Fruit fly (Drosophila melanogaster) whole organism, embryonic: ENCODE data around the gene Gfat2.

Source experiments
- ATbp ChIP-seq: fragments of 200-800 bp; sonication (Bioruptor generic); optimal IDR thresholded peaks from 2 replicates; lab custom pipeline; 2017; ENCODE audit warnings: missing biosample characterization, mild to moderate bottlenecking, missing genetic modification characterization, missing genetic modification reagents
- CG10431 ChIP-seq: fragments of 200-800 bp; sonication (Bioruptor generic); optimal IDR thresholded peaks from 3 replicates; lab custom pipeline; 2018; ENCODE audit warnings: missing biosample characterization, mild to moderate bottlenecking, missing genetic modification characterization
- CG11560 ChIP-seq: fragments of 200-800 bp; sonication (Bioruptor generic); IDR thresholded peaks from 3 replicates; pipeline ENCODE4 v1.3.6; 2022; ENCODE audit warnings: missing biosample characterization, missing genetic modification characterization
- CG12299 ChIP-seq: fragments of 200-800 bp; sonication (Bioruptor generic); optimal IDR thresholded peaks from 2 replicates; lab custom pipeline; 2018; ENCODE audit warnings: missing biosample characterization, mild to moderate bottlenecking, missing genetic modification characterization
- CG12769 ChIP-seq: fragments of 200-800 bp; sonication (Bioruptor generic); optimal IDR thresholded peaks from 2 replicates; lab custom pipeline; 2019; ENCODE audit warnings: missing biosample characterization, mild to moderate bottlenecking, missing genetic modification characterization, moderate library complexity
- CG13123 ChIP-seq: fragments of 200-800 bp; sonication (Bioruptor generic); optimal IDR thresholded peaks from 2 replicates; lab custom pipeline; 2016; ENCODE audit warnings: missing biosample characterization, missing genetic modification characterization
- CG14710 ChIP-seq: fragments of 200-800 bp; sonication (Bioruptor generic); optimal IDR thresholded peaks from 3 replicates; lab custom pipeline; 2019; ENCODE audit warnings: missing biosample characterization, mild to moderate bottlenecking, missing genetic modification characterization, moderate library complexity
- CG15269 ChIP-seq: fragments of 200-800 bp; sonication (Bioruptor generic); optimal IDR thresholded peaks from 2 replicates; lab custom pipeline; 2018; ENCODE audit warnings: missing biosample characterization, mild to moderate bottlenecking, missing genetic modification characterization, moderate library complexity
- CG17829 ChIP-seq: fragments of 200-800 bp; optimal IDR thresholded peaks from 2 replicates; lab custom pipeline; 2019; ENCODE audit warnings: missing biosample characterization, mild to moderate bottlenecking, missing genetic modification characterization, moderate library complexity
- CG18599 ChIP-seq: fragments of 200-800 bp; sonication (Bioruptor generic); optimal IDR thresholded peaks from 3 replicates; lab custom pipeline; 2017; ENCODE audit warnings: missing biosample characterization, missing genetic modification characterization, mild to moderate bottlenecking, moderate library complexity, missing genetic modification reagents
- CG30020 ChIP-seq: fragments of 200-800 bp; optimal IDR thresholded peaks from 2 replicates; lab custom pipeline; 2019; ENCODE audit warnings: missing biosample characterization, mild to moderate bottlenecking, missing genetic modification characterization, moderate library complexity
- CG33557 ChIP-seq: fragments of 200-800 bp; sonication (Bioruptor generic); optimal IDR thresholded peaks from 2 replicates; lab custom pipeline; 2019; ENCODE audit warnings: missing biosample characterization, mild to moderate bottlenecking, missing genetic modification characterization, moderate library complexity
- CG3847 ChIP-seq: fragments of 200-800 bp; sonication (Bioruptor generic); IDR thresholded peaks from 2 replicates; pipeline ENCODE4 v1.3.6; 2022; ENCODE audit warnings: missing biosample characterization, missing genetic modification characterization
- CG4404 ChIP-seq: fragments of 200-800 bp; sonication (Bioruptor generic); IDR thresholded peaks from 2 replicates; pipeline ENCODE4 v1.3.6; 2022; ENCODE audit warnings: missing biosample characterization, missing genetic modification characterization
- CG7745 ChIP-seq: fragments of 200-800 bp; sonication (Bioruptor generic); optimal IDR thresholded peaks from 2 replicates; lab custom pipeline; 2018; ENCODE audit warnings: missing biosample characterization, mild to moderate bottlenecking, missing genetic modification characterization, moderate library complexity
- CG8944 ChIP-seq: fragments of 200-800 bp; sonication (Bioruptor generic); optimal IDR thresholded peaks from 3 replicates; lab custom pipeline; 2016; ENCODE audit warnings: missing biosample characterization, missing genetic modification characterization
- CG9437 ChIP-seq: fragments of 200-800 bp; sonication (Bioruptor generic); optimal IDR thresholded peaks from 2 replicates; lab custom pipeline; 2018; ENCODE audit warnings: missing biosample characterization, mild to moderate bottlenecking, missing genetic modification characterization
- D19B ChIP-seq: fragments of 200-800 bp; sonication (Bioruptor generic); optimal IDR thresholded peaks from 2 replicates; lab custom pipeline; 2017; ENCODE audit warnings: missing biosample characterization, mild to moderate bottlenecking, missing genetic modification characterization
- Drgx ChIP-seq: fragments of 200-800 bp; sonication (Bioruptor generic); IDR thresholded peaks from 2 replicates; pipeline ENCODE4 v1.3.6; 2022; ENCODE audit warnings: missing biosample characterization, missing genetic modification characterization
- Eip74EF ChIP-seq, 2 experiments: fragments of 200-800 bp in 1 of 2; fragments of >200 bp in 1 of 2; sonication (Bioruptor generic) in 1 of 2; optimal IDR thresholded peaks; 2 replicates each; lab custom pipeline; 2017 to 2019; ENCODE audit warnings: missing biosample characterization in 2 of 2, missing genetic modification characterization in 2 of 2, mild to moderate bottlenecking in 1 of 2, moderate library complexity in 1 of 2
- H2.0 ChIP-seq: fragments of 200-800 bp; sonication (Bioruptor generic); IDR thresholded peaks from 2 replicates; pipeline ENCODE4 v1.3.6; 2022; ENCODE audit warnings: missing biosample characterization, missing genetic modification characterization
- Lhr ChIP-seq: fragments of 200-800 bp; sonication (Bioruptor generic); optimal IDR thresholded peaks from 3 replicates; lab custom pipeline; 2017; ENCODE audit warnings: mild to moderate bottlenecking, missing biosample characterization, missing genetic modification reagents, missing genetic modification characterization
- Myb ChIP-seq: fragments of 200-800 bp; sonication (Bioruptor generic); optimal IDR thresholded peaks from 2 replicates; lab custom pipeline; 2016; ENCODE audit warnings: missing biosample characterization, missing genetic modification characterization
- Rfx ChIP-seq: fragments of 200-800 bp; sonication (Bioruptor generic); IDR thresholded peaks from 2 replicates; pipeline ENCODE4 v1.3.6; 2022; ENCODE audit warnings: missing biosample characterization, missing genetic modification characterization
- Xrp1 ChIP-seq: fragments of 200-800 bp; sonication (Bioruptor generic); IDR thresholded peaks from 2 replicates; pipeline ENCODE4 v1.3.6; 2022; ENCODE audit warnings: missing biosample characterization, missing genetic modification characterization
- cas ChIP-seq: fragments of 200-800 bp; sonication (Bioruptor generic); IDR thresholded peaks from 2 replicates; pipeline ENCODE4 v1.3.6; 2022; ENCODE audit warnings: missing biosample characterization, missing genetic modification characterization
- cg ChIP-seq: fragments of 200-800 bp; sonication (Bioruptor generic); optimal IDR thresholded peaks from 3 replicates; lab custom pipeline; 2019; ENCODE audit warnings: missing biosample characterization, mild to moderate bottlenecking, missing genetic modification characterization, moderate library complexity
- dm ChIP-seq: fragments of 200-800 bp; sonication (Bioruptor generic); optimal IDR thresholded peaks from 3 replicates; lab custom pipeline; 2016; ENCODE audit warnings: missing biosample characterization, missing genetic modification characterization
- dmrt99B ChIP-seq: fragments of 200-800 bp; sonication (Bioruptor generic); optimal IDR thresholded peaks from 2 replicates; lab custom pipeline; 2018; ENCODE audit warnings: missing biosample characterization, mild to moderate bottlenecking, missing genetic modification characterization, moderate library complexity
- fd64A ChIP-seq: fragments of 200-800 bp; sonication (Bioruptor generic); optimal IDR thresholded peaks from 3 replicates; lab custom pipeline; 2018; ENCODE audit warnings: missing biosample characterization, mild to moderate bottlenecking, missing genetic modification characterization
- fd96Cb ChIP-seq: fragments of 200-800 bp; sonication (Bioruptor generic); optimal IDR thresholded peaks from 2 replicates; lab custom pipeline; 2018; ENCODE audit warnings: missing biosample characterization, mild to moderate bottlenecking, missing genetic modification characterization, moderate library complexity
- hbn ChIP-seq: fragments of 200-800 bp; sonication (Bioruptor generic); IDR thresholded peaks from 2 replicates; pipeline ENCODE4 v1.3.6; 2022; ENCODE audit warnings: missing biosample characterization, missing genetic modification characterization; ENCODE audit not compliant: partially characterized antibody
- hkb ChIP-seq, 2 experiments: fragments of 200-800 bp in 1 of 2; fragments of >200 bp in 1 of 2; sonication (Bioruptor generic) in 1 of 2; IDR thresholded peaks in 1 of 2; optimal IDR thresholded peaks in 1 of 2; 2 replicates each; pipeline versions ENCODE4 v1.3.6 to Lab custom; 2017 to 2022; ENCODE audit warnings: missing biosample characterization in 1 of 2, missing genetic modification characterization in 1 of 2
- jigr1 ChIP-seq: fragments of 200-800 bp; sonication (Bioruptor generic); IDR thresholded peaks from 3 replicates; pipeline ENCODE4 v1.3.6; 2022; ENCODE audit warnings: missing biosample characterization, missing genetic modification characterization
- nerfin-2 ChIP-seq: fragments of 200-800 bp; sonication (Bioruptor generic); IDR thresholded peaks from 2 replicates; pipeline ENCODE4 v1.3.6; 2022; ENCODE audit warnings: missing biosample characterization, missing genetic modification characterization; ENCODE audit not compliant: partially characterized antibody
- p53 ChIP-seq: fragments of 200-800 bp; sonication (Bioruptor generic); optimal IDR thresholded peaks from 2 replicates; lab custom pipeline; 2016; ENCODE audit warnings: missing biosample characterization, missing genetic modification characterization
- pho ChIP-seq: fragments of 200-800 bp; sonication (Bioruptor generic); optimal IDR thresholded peaks from 2 replicates; lab custom pipeline; 2016; ENCODE audit warnings: missing biosample characterization, missing genetic modification characterization
- pum ChIP-seq: fragments of 200-800 bp; sonication (Bioruptor generic); optimal IDR thresholded peaks from 2 replicates; lab custom pipeline; 2016; ENCODE audit warnings: missing biosample characterization, missing genetic modification characterization
- ranshi ChIP-seq: fragments of 200-800 bp; sonication (Bioruptor generic); IDR thresholded peaks from 2 replicates; pipeline ENCODE4 v1.3.6; 2022; ENCODE audit warnings: missing biosample characterization, missing genetic modification characterization
- sc ChIP-seq, 3 experiments: fragments of >200 bp in 2 of 3; fragments of 200-800 bp in 1 of 3; sonication (Bioruptor generic) in 1 of 3; optimal IDR thresholded peaks; 2 replicates in 2 of 3; 3 replicates in 1 of 3; lab custom pipeline; 2017; ENCODE audit warnings: mild to moderate bottlenecking in 1 of 3, missing biosample characterization in 1 of 3, missing genetic modification characterization in 1 of 3, missing genetic modification reagents in 1 of 3
- scrt ChIP-seq: fragments of 200-800 bp; sonication (Bioruptor generic); optimal IDR thresholded peaks from 2 replicates; lab custom pipeline; 2018; ENCODE audit warnings: missing biosample characterization, mild to moderate bottlenecking, missing genetic modification characterization, moderate library complexity
- slp2 ChIP-seq: fragments of 200-800 bp; sonication (Bioruptor generic); optimal IDR thresholded peaks from 2 replicates; lab custom pipeline; 2016; ENCODE audit warnings: missing biosample characterization, missing genetic modification characterization
- sna ChIP-seq: fragments of 200-800 bp; sonication (Bioruptor generic); IDR thresholded peaks from 2 replicates; pipeline ENCODE4 v1.3.6; 2022; ENCODE audit warnings: missing biosample characterization, missing genetic modification characterization; ENCODE audit not compliant: partially characterized antibody
- tgo ChIP-seq: fragments of 200-800 bp; sonication (Bioruptor generic); IDR thresholded peaks from 3 replicates; pipeline ENCODE4 v1.3.6; 2022; ENCODE audit warnings: missing biosample characterization, missing genetic modification characterization
- tio ChIP-seq: fragments of 200-800 bp; sonication (Bioruptor generic); optimal IDR thresholded peaks from 2 replicates; lab custom pipeline; 2017; ENCODE audit warnings: missing biosample characterization, missing genetic modification characterization, inconsistent platforms
- wdn ChIP-seq: fragments of 200-800 bp; sonication (Bioruptor generic); IDR thresholded peaks from 2 replicates; pipeline ENCODE4 v1.3.6; 2022; ENCODE audit warnings: missing biosample characterization, missing genetic modification characterization

Gene Gfat2

dm6 chr3R:28336046-28336771, 3.4 kb downstream of the Gfat2 start, which contains the start of gene larp (continued):
- TF ChIP-seq dmrt99B (tag; lab: Kevin White, UChicago) (peak; percentile 47), hkb (optimal IDR thresholded peaks at IDR 0.05; lab: Kevin White, UChicago) (no peak), hkb (GFP tag; IDR thresholded peaks at IDR 0.05; lab: Robert Waterston, UW) (peak; percentile 65), ranshi (peak; percentile 79), CG14710 (tag; lab: Kevin White, UChicago) (peak; percentile 69), H2.0 (GFP tag; lab: Robert Waterston, UW) (peak; percentile 80), CG12299 (tag; lab: Kevin White, UChicago) (peak; percentile 6), ATbp (GFP tag; lab: Kevin White, UChicago) (no peak), slp2 (peak; percentile 18), cas (peak; percentile 48; the same call in 1 of the 2 replicates), CG11560 (tag; lab: Robert Waterston, UW) (peak; percentile 47; the same call in 1 of the 3 replicates), Eip74EF (GFP tag; optimal IDR thresholded peaks at IDR 0.05; lab: Kevin White, UChicago) (no peak), cg (GFP tag; lab: Kevin White, UChicago) (peak; percentile 96), CG8944 (GFP tag; lab: Kevin White, UChicago) (peak; percentile 47), Rfx (GFP tag; lab: Robert Waterston, UW) (peak; percentile 90), Lhr (GFP tag; lab: Kevin White, UChicago) (peak; percentile 30), fd96Cb (peak; percentile 30), wdn (GFP tag; lab: Robert Waterston, UW) (peak; percentile 61), Drgx (GFP tag; lab: Robert Waterston, UW) (peak; percentile 50; the same call in 1 of the 2 replicates), D19B (peak; percentile 25), tio (GFP tag; lab: Kevin White, UChicago) (peak; percentile 55), fd64A (GFP tag; lab: Kevin White, UChicago) (no peak), tgo (GFP tag; lab: Robert Waterston, UW) (peak; percentile 68), CG17829 (tag; lab: Kevin White, UChicago) (peak; percentile 64), CG7745 (no peak), CG12769 (tag; lab: Kevin White, UChicago) (peak; percentile 53)

- no peak for TF ChIP-seq nerfin-2 (GFP tag; lab: Robert Waterston, UW)
- TF ChIP-seq CG10431 (GFP tag; lab: Kevin White, UChicago) = peak; percentile 86
- TF ChIP-seq sc (optimal IDR thresholded peaks at IDR 0.05; lab: Kevin White, UChicago) = no peak
- peak; percentile 64 for TF ChIP-seq sc (GFP tag; optimal IDR thresholded peaks at IDR 0.05; lab: Kevin White, UChicago)
- TF ChIP-seq CG15269 (tag; lab: Kevin White, UChicago) = peak; percentile 68
- TF ChIP-seq p53 (GFP tag; lab: Kevin White, UChicago) = peak; percentile 82
- TF ChIP-seq CG33557 (GFP tag; lab: Kevin White, UChicago) = peak; percentile 87
- peak; percentile 86 for TF ChIP-seq Xrp1
- TF ChIP-seq CG18599 (GFP tag; lab: Kevin White, UChicago) = peak; percentile 56
- peak; percentile 97 for TF ChIP-seq dm (GFP tag; lab: Kevin White, UChicago)
- peak; percentile 76 for TF ChIP-seq pum
- peak; percentile 17 for TF ChIP-seq CG13123 (GFP tag; lab: Kevin White, UChicago)
- TF ChIP-seq CG30020 (tag; lab: Kevin White, UChicago) = peak; percentile 48
- no peak for TF ChIP-seq sna (GFP tag; lab: Robert Waterston, UW)
- peak; percentile 100 for TF ChIP-seq CG9437 (GFP tag; lab: Kevin White, UChicago)
- TF ChIP-seq Drgx (GFP tag; lab: Robert Waterston, UW) = peak; percentile 35; the same call in 1 of the 2 replicates
- TF ChIP-seq scrt (GFP tag; lab: Kevin White, UChicago) = peak; percentile 76
- peak; percentile 75 for TF ChIP-seq Myb
- TF ChIP-seq CG3847 (GFP tag; lab: Robert Waterston, UW) = peak; percentile 51
- TF ChIP-seq ranshi = peak; percentile 49; the same call in 1 of the 2 replicates
- TF ChIP-seq hbn (GFP tag; lab: Robert Waterston, UW) = no peak
- TF ChIP-seq pho (GFP tag; lab: Kevin White, UChicago) = peak; percentile 82
- TF ChIP-seq CG4404 (GFP tag; lab: Robert Waterston, UW) = peak; percentile 78
- no peak for TF ChIP-seq jigr1 (GFP tag; lab: Robert Waterston, UW)
These were observed 4.0 kb downstream of the Gfat2 start for dm6 chr3R:28335462-28335998.
